Worm (Caenorhabditis elegans) whole organism, early embryonic: Measurements from ENCODE around the gene taf-2.

ENCODE experiments used
- B0310.2 ChIP-seq: sonication (generic microtip); optimal IDR thresholded peaks from 2 replicates; lab custom pipeline; 2016; ENCODE audit warnings: mild to moderate bottlenecking, missing genetic modification characterization, missing compliant biosample characterization
- F13C5.2 ChIP-seq: sonication (generic microtip); optimal IDR thresholded peaks from 2 replicates; lab custom pipeline; 2017; ENCODE audit warnings: mild to moderate bottlenecking, missing genetic modification characterization, inconsistent platforms, missing compliant biosample characterization
- aly-1 ChIP-seq: sonication (generic microtip); optimal IDR thresholded peaks from 2 replicates; lab custom pipeline; 2016; ENCODE audit warnings: missing genetic modification characterization, missing compliant biosample characterization
- ama-1 ChIP-seq: fragments of 150-350 bp; optimal IDR thresholded peaks from 2 replicates; lab custom pipeline; 2014
- ceh-13 ChIP-seq: fragments of 200-800 bp; sonication (Bioruptor generic); optimal IDR thresholded peaks from 2 replicates; lab custom pipeline; 2018; ENCODE audit warnings: mild to moderate bottlenecking, missing genetic modification characterization, missing compliant biosample characterization
- ceh-36 ChIP-seq: sonication (generic microtip); optimal IDR thresholded peaks from 2 replicates; lab custom pipeline; 2016; ENCODE audit warnings: missing genetic modification characterization, inconsistent platforms, missing compliant biosample characterization
- ets-7 ChIP-seq: sonication (generic microtip); optimal IDR thresholded peaks from 2 replicates; lab custom pipeline; 2016; ENCODE audit warnings: missing genotype, missing genetic modification characterization, missing compliant biosample characterization
- flt-1 ChIP-seq: fragments of 200-800 bp; sonication (Bioruptor generic); IDR thresholded peaks from 2 replicates; pipeline ENCODE4 v1.3.6; 2022; ENCODE audit warnings: missing genetic modification characterization, missing compliant biosample characterization
- hmbx-1 ChIP-seq: sonication (generic microtip); optimal IDR thresholded peaks from 2 replicates; lab custom pipeline; 2016; ENCODE audit warnings: mild to moderate bottlenecking, missing genetic modification characterization, missing compliant biosample characterization
- hmg-4 ChIP-seq: fragments of 200-800 bp; sonication (Bioruptor generic); optimal IDR thresholded peaks from 2 replicates; lab custom pipeline; 2018; ENCODE audit warnings: mild to moderate bottlenecking, missing genetic modification characterization, missing compliant biosample characterization
- hnd-1 ChIP-seq: sonication (generic microtip); optimal IDR thresholded peaks from 2 replicates; lab custom pipeline; 2016; ENCODE audit warnings: missing genetic modification characterization, missing compliant biosample characterization
- pes-1 ChIP-seq: fragments of 200-800 bp; sonication (Bioruptor generic); IDR thresholded peaks from 2 replicates; pipeline ENCODE4 v1.3.6; 2022; ENCODE audit warnings: missing genetic modification reagents, missing genetic modification characterization, missing compliant biosample characterization
- scrt-1 ChIP-seq: fragments of 200-800 bp; sonication (Bioruptor generic); IDR thresholded peaks from 2 replicates; pipeline ENCODE4 v1.3.6; 2022; ENCODE audit warnings: missing genetic modification characterization, missing compliant biosample characterization
- sea-1 ChIP-seq: fragments of 200-800 bp; sonication (Bioruptor generic); conservative IDR thresholded peaks from 2 replicates; pipeline ENCODE4 v1.3.6; 2022; ENCODE audit warnings: missing genetic modification characterization, missing compliant biosample characterization
- tbx-11 ChIP-seq: fragments of 200-800 bp; sonication (Bioruptor generic); IDR thresholded peaks from 2 replicates; pipeline ENCODE4 v1.3.6; 2022; ENCODE audit warnings: missing genetic modification characterization, missing compliant biosample characterization
- tbx-37 ChIP-seq: fragments of 200-800 bp; sonication (Bioruptor generic); conservative IDR thresholded peaks from 2 replicates; pipeline ENCODE4 v1.3.6; 2022; ENCODE audit warnings: missing genetic modification reagents, missing genetic modification characterization, missing compliant biosample characterization
- tra-4 ChIP-seq: sonication (generic microtip); optimal IDR thresholded peaks from 2 replicates; lab custom pipeline; 2017; ENCODE audit warnings: missing genetic modification characterization, missing compliant biosample characterization

The taf-2 gene

ce11 chrIV:3539872-3540271 is 53.5 kb downstream of the taf-2 start, which contains the start of gene B0212.3:
Gene B0212.3, plus strand, starts transcription at chrIV:3540172.
- TF ChIP-seq tbx-37 (GFP tag; lab: Robert Waterston, UW): no peak
- TF ChIP-seq scrt-1 (GFP tag; lab: Robert Waterston, UW): no peak
- no peak for TF ChIP-seq hmg-4
- no peak for TF ChIP-seq hnd-1 (tag; lab: Kevin White, UChicago)
- TF ChIP-seq B0310.2 (tag; lab: Kevin White, UChicago): no peak
- TF ChIP-seq pes-1 (GFP tag; lab: Robert Waterston, UW): no peak
- TF ChIP-seq F13C5.2 (tag; lab: Kevin White, UChicago): no peak
- no peak for TF ChIP-seq tra-4 (tag; lab: Kevin White, UChicago)
- no peak for TF ChIP-seq sea-1 (GFP tag; lab: Robert Waterston, UW)
- no peak for TF ChIP-seq tbx-11 (GFP tag; lab: Robert Waterston, UW)
- no peak for TF ChIP-seq aly-1 (tag; lab: Kevin White, UChicago)
- no peak for TF ChIP-seq ceh-13 (GFP tag; lab: Kevin White, UChicago)
- TF ChIP-seq hmbx-1 (tag; lab: Kevin White, UChicago): no peak
- TF ChIP-seq ceh-36: no peak
- no peak for TF ChIP-seq ets-7 (tag; lab: Kevin White, UChicago)
- TF ChIP-seq flt-1 (GFP tag; lab: Robert Waterston, UW): no peak
- TF ChIP-seq ama-1: no peak

- no peak for TF ChIP-seq pes-1 (GFP tag; lab: Robert Waterston, UW)
- no peak for TF ChIP-seq ceh-13 (GFP tag; lab: Kevin White, UChicago)
- no peak for TF ChIP-seq hmbx-1 (tag; lab: Kevin White, UChicago)
- no peak for TF ChIP-seq tra-4 (tag; lab: Kevin White, UChicago)
- no peak for TF ChIP-seq scrt-1 (GFP tag; lab: Robert Waterston, UW)
- no peak for TF ChIP-seq ets-7 (tag; lab: Kevin White, UChicago)
- no peak for TF ChIP-seq ceh-36
- TF ChIP-seq hmg-4: no peak
Measured at ce11 chrIV:3539253-3539652, 54.2 kb downstream of the taf-2 start.
